Fruit fly (Drosophila melanogaster) whole organism: Measurements from ENCODE around the gene Rsf1.

Experiments used
- CG8478 ChIP-seq: fragments of >200 bp; optimal IDR thresholded peaks from 2 replicates; lab custom pipeline; 2018; ENCODE audit warnings: inconsistent platforms
- pan ChIP-seq: fragments of >200 bp; optimal IDR thresholded peaks from 2 replicates; lab custom pipeline; 2017
- psq ChIP-seq: fragments of >200 bp; optimal IDR thresholded peaks from 2 replicates; lab custom pipeline; 2017
- usp ChIP-seq: fragments of >200 bp; optimal IDR thresholded peaks from 2 replicates; lab custom pipeline; 2017; ENCODE audit warnings: missing biosample characterization, missing genetic modification characterization, mixed read lengths

dm6 chr2L:10299810-10300147, 36.4 kb upstream of the Rsf1 start, which contains the start of gene CYLD:
- TF ChIP-seq psq (lab: Kevin White, UChicago) (no peak), usp (no peak), CG8478 (lab: Kevin White, UChicago) (no peak), pan (no peak)
